Worm (Caenorhabditis elegans) whole organism, midembryonic: Measurements from ENCODE around the gene erfa-1.

Experiments
- ref-1 ChIP-seq: fragments of 200-800 bp; sonication (Bioruptor generic); conservative IDR thresholded peaks from 2 replicates; pipeline ENCODE4 v1.3.6; 2022; ENCODE audit warnings: missing genetic modification reagents, missing genetic modification characterization, missing compliant biosample characterization
- ztf-23 ChIP-seq: fragments of 200-800 bp; sonication (Bioruptor generic); IDR thresholded peaks from 2 replicates; pipeline ENCODE4 v1.3.6; 2022; ENCODE audit warnings: missing genetic modification reagents, missing genetic modification characterization, missing compliant biosample characterization

ce11 chrV:6438601-6439000 is 4.7 kb downstream of the erfa-1 start, which contains the start of gene T05H4.4:
- TF ChIP-seq ztf-23 (GFP tag; lab: Robert Waterston, UW) (no peak), ref-1 (GFP tag; lab: Robert Waterston, UW) (no peak)
